Worm (Caenorhabditis elegans) whole organism, L3 larva: ENCODE results near the gene amx-1.

Experiments used
- R02D3.7 ChIP-seq: fragments of 150-350 bp; optimal IDR thresholded peaks from 2 replicates; lab custom pipeline; 2014; ENCODE audit warnings: missing biosample characterization, missing genetic modification characterization
- ZK546.5 ChIP-seq: sonication (generic microtip); optimal IDR thresholded peaks from 2 replicates; lab custom pipeline; 2017; ENCODE audit warnings: missing biosample characterization, missing genetic modification characterization
- ama-1 ChIP-seq: fragments of 150-350 bp; optimal IDR thresholded peaks from 2 replicates; lab custom pipeline; 2018
- ceh-28 ChIP-seq: fragments of 150-350 bp; optimal IDR thresholded peaks from 2 replicates; lab custom pipeline; 2014; ENCODE audit warnings: missing biosample characterization, missing genetic modification reagents, missing genetic modification characterization
- ceh-82 ChIP-seq: fragments of 150-350 bp; optimal IDR thresholded peaks from 2 replicates; lab custom pipeline; 2014; ENCODE audit warnings: missing biosample characterization, missing genetic modification characterization
- ceh-9 ChIP-seq: sonication (generic microtip); optimal IDR thresholded peaks from 2 replicates; lab custom pipeline; 2018; ENCODE audit warnings: missing biosample characterization, missing genetic modification characterization
- egl-27 ChIP-seq: sonication (generic microtip); optimal IDR thresholded peaks from 4 replicates; lab custom pipeline; 2017; ENCODE audit warnings: missing biosample characterization, missing genetic modification reagents, missing genetic modification characterization
- egl-5 ChIP-seq: fragments of 150-350 bp; optimal IDR thresholded peaks from 2 replicates; lab custom pipeline; 2017; ENCODE audit warnings: missing biosample characterization, missing genetic modification reagents, missing genetic modification characterization, inconsistent platforms
- elt-1 ChIP-seq: fragments of 150-350 bp; optimal IDR thresholded peaks from 2 replicates; lab custom pipeline; 2014; ENCODE audit warnings: missing biosample characterization, missing genetic modification characterization
- elt-2 ChIP-seq: sonication (generic microtip); optimal IDR thresholded peaks from 2 replicates; lab custom pipeline; 2016; ENCODE audit warnings: missing genetic modification reagents, mild to moderate bottlenecking, missing genetic modification characterization, missing compliant biosample characterization
- fkh-10 ChIP-seq: sonication (generic microtip); optimal IDR thresholded peaks from 2 replicates; lab custom pipeline; 2017; ENCODE audit warnings: missing biosample characterization, missing genetic modification reagents, missing genetic modification characterization
- fkh-2 ChIP-seq: fragments of 150-350 bp; optimal IDR thresholded peaks from 2 replicates; lab custom pipeline; 2014; ENCODE audit warnings: missing biosample characterization, missing genetic modification reagents, missing genetic modification characterization
- fos-1 ChIP-seq: fragments of 150-350 bp; optimal IDR thresholded peaks from 2 replicates; lab custom pipeline; 2014; ENCODE audit warnings: missing biosample characterization, missing genetic modification characterization
- hmg-11 ChIP-seq: sonication (generic microtip); optimal IDR thresholded peaks from 2 replicates; lab custom pipeline; 2016; ENCODE audit warnings: missing genetic modification characterization, missing compliant biosample characterization
- lin-15B ChIP-seq: fragments of 150-350 bp; optimal IDR thresholded peaks from 2 replicates; lab custom pipeline; 2014; ENCODE audit warnings: missing biosample characterization, missing genetic modification characterization
- lin-39 ChIP-seq: fragments of 150-350 bp; optimal IDR thresholded peaks from 2 replicates; lab custom pipeline; 2018; ENCODE audit warnings: missing biosample characterization, missing genetic modification reagents, missing genetic modification characterization
- lsy-12 ChIP-seq: sonication (generic microtip); optimal IDR thresholded peaks from 2 replicates; lab custom pipeline; 2016; ENCODE audit warnings: mild to moderate bottlenecking, missing genetic modification characterization, missing compliant biosample characterization
- nfya-1 ChIP-seq: sonication (generic microtip); optimal IDR thresholded peaks from 2 replicates; lab custom pipeline; 2017; ENCODE audit warnings: missing genetic modification characterization, mild to moderate bottlenecking, missing compliant biosample characterization, antibody characterized with exemption, moderate library complexity; ENCODE audit not compliant: insufficient read depth
- nhr-11 ChIP-seq: fragments of 150-350 bp; optimal IDR thresholded peaks from 2 replicates; lab custom pipeline; 2014; ENCODE audit warnings: missing biosample characterization, missing genetic modification characterization
- nhr-23 ChIP-seq: fragments of 150-350 bp; optimal IDR thresholded peaks from 2 replicates; lab custom pipeline; 2014; ENCODE audit warnings: missing biosample characterization, missing genetic modification reagents, missing genetic modification characterization
- nhr-237 ChIP-seq: fragments of 150-350 bp; optimal IDR thresholded peaks from 2 replicates; lab custom pipeline; 2014; ENCODE audit warnings: missing biosample characterization, missing genetic modification characterization
- nhr-25 ChIP-seq: sonication (generic microtip); optimal IDR thresholded peaks from 2 replicates; lab custom pipeline; 2017; ENCODE audit warnings: missing biosample characterization, missing genetic modification characterization
- nhr-28 ChIP-seq: fragments of 150-350 bp; optimal IDR thresholded peaks from 2 replicates; lab custom pipeline; 2014; ENCODE audit warnings: missing biosample characterization, missing genetic modification characterization
- nhr-43 ChIP-seq: sonication (generic microtip); optimal IDR thresholded peaks from 2 replicates; lab custom pipeline; 2016; ENCODE audit warnings: mild to moderate bottlenecking, missing genetic modification characterization, missing compliant biosample characterization; ENCODE audit not compliant: poor library complexity, severe bottlenecking
- nhr-77 ChIP-seq: fragments of 150-350 bp; optimal IDR thresholded peaks from 2 replicates; lab custom pipeline; 2014; ENCODE audit warnings: missing biosample characterization, missing genetic modification characterization
- pha-4 ChIP-seq: fragments of 150-350 bp; optimal IDR thresholded peaks from 2 replicates; lab custom pipeline; 2014; ENCODE audit warnings: missing biosample characterization, missing genetic modification reagents, missing genetic modification characterization
- pqm-1 ChIP-seq: fragments of 150-350 bp; optimal IDR thresholded peaks from 2 replicates; lab custom pipeline; 2017; ENCODE audit warnings: missing biosample characterization, missing genetic modification characterization, inconsistent platforms
- skn-1 ChIP-seq: fragments of 150-350 bp; optimal IDR thresholded peaks from 2 replicates; lab custom pipeline; 2014; ENCODE audit warnings: missing biosample characterization, missing genetic modification characterization
- tbx-2 ChIP-seq: sonication (generic microtip); optimal IDR thresholded peaks from 2 replicates; lab custom pipeline; 2016; ENCODE audit warnings: mild to moderate bottlenecking, missing genetic modification characterization, missing compliant biosample characterization
- unc-39 ChIP-seq: sonication (generic microtip); optimal IDR thresholded peaks from 4 replicates; lab custom pipeline; 2017; ENCODE audit warnings: missing biosample characterization, missing genetic modification characterization
- unc-62 ChIP-seq: fragments of 150-350 bp; sonication (generic microtip); optimal IDR thresholded peaks from 4 replicates; lab custom pipeline; 2014; ENCODE audit warnings: missing biosample characterization, missing genetic modification reagents, missing genetic modification characterization
- ztf-11 ChIP-seq: fragments of 150-350 bp; optimal IDR thresholded peaks from 2 replicates; lab custom pipeline; 2014; ENCODE audit warnings: missing biosample characterization, missing genetic modification characterization
- ztf-4 ChIP-seq: fragments of 150-350 bp; optimal IDR thresholded peaks from 2 replicates; lab custom pipeline; 2014; ENCODE audit warnings: missing biosample characterization, missing genetic modification characterization

The amx-1 gene

DNA sequence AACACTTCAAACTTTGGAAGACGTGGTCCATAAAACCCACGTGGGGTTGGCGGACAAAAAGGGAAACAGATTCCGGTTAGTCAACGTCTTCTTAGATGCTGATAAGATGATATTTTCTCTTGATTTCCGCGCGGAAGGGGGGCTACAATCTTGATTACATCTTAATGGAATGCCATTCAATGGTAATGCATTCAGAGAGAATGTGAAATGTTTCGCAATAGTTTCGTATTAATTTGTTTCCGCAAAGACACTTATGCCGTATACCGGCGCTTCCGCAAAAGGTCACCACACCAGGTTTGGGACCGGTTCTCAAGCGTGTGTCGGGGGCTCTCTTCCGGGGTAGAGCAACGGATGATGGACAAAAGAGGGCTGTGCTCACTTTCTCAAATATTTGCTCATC lies 52.3 kb downstream of the amx-1 start:
- TF ChIP-seq nhr-25 (tag; lab: Kevin White, UChicago) (peak; percentile 69), lin-39 (tag; lab: Kevin White, UChicago) (no peak), nhr-23 (tag; lab: Kevin White, UChicago) (no peak), nhr-237 (tag; lab: Kevin White, UChicago) (no peak)

DNA sequence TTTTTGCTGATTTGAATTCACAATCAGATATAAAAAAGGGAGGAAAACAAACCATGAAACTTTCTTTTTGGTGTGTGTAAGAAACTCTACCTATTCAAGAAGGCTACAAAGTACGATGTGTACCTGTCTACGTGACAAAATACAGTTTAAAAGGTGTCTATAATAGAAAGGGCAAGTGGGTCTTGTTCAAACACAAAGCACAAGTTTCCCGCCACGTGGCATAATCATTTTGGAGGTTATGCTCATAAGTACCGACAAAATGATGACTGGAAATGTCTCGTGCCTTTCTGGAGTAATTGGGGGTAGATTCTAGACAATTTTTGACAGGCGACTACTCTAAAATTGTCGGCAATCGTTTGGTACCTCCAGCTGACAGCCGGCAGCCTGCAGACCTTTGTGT lies 52.7 kb downstream of the amx-1 start:
- TF ChIP-seq elt-2 (tag; lab: Kevin White, UChicago) (peak; percentile 45), nhr-43 (no peak), pha-4 (tag; lab: Kevin White, UChicago) (peak; percentile 34), egl-5 (tag; lab: Kevin White, UChicago) (no peak)
- TF ChIP-seq, all 47 proteins: peak for 2

DNA sequence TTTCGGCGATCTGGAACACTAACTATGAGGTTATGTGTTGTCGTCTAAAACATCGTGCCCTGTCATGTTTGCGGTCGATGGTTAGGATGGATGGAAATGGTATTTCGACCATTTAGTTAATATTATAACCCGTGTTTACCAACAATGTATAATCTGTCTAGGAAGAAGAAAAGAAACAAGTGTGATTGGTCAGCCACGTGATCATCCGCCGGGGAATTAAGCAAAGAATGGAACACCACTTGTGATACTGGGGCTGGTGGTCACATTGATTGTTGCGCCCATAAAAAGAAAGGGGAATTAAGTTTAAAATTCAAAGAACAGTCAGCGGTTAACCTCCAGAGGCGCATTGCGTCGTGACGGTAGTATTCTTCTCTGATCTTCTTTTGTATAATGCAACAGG lies 53.4 kb downstream of the amx-1 start:
- TF ChIP-seq ceh-9 (tag; lab: Kevin White, UChicago) = no peak
- no peak for TF ChIP-seq egl-27 (tag; lab: Kevin White, UChicago)
- TF ChIP-seq unc-39 = no peak
- peak; percentile 56 for TF ChIP-seq egl-5 (tag; lab: Kevin White, UChicago)
- TF ChIP-seq fkh-2 (tag; lab: Kevin White, UChicago) = no peak
- TF ChIP-seq hmg-11 (tag; lab: Kevin White, UChicago) = no peak
- no peak for TF ChIP-seq R02D3.7 (tag; lab: Kevin White, UChicago)
- no peak for TF ChIP-seq nhr-77 (tag; lab: Kevin White, UChicago)
- peak; percentile 55 for TF ChIP-seq pha-4 (tag; lab: Kevin White, UChicago)
- TF ChIP-seq ztf-4 (tag; lab: Kevin White, UChicago) = no peak
- TF ChIP-seq nhr-25 (tag; lab: Kevin White, UChicago) = peak; percentile 69
- TF ChIP-seq fos-1 = no peak
- TF ChIP-seq ZK546.5 (tag; lab: Kevin White, UChicago) = no peak
- no peak for TF ChIP-seq nhr-11 (tag; lab: Kevin White, UChicago)
- TF ChIP-seq unc-62 = no peak
- TF ChIP-seq lsy-12 (tag; lab: Kevin White, UChicago) = no peak
- TF ChIP-seq skn-1 = no peak
- no peak for TF ChIP-seq nfya-1 (tag; lab: Kevin White, UChicago)
- TF ChIP-seq ceh-82 = no peak
- peak; percentile 53 for TF ChIP-seq nhr-43
- no peak for TF ChIP-seq lin-15B (tag; lab: Kevin White, UChicago)
- TF ChIP-seq lin-39 (tag; lab: Kevin White, UChicago) = no peak
- TF ChIP-seq nhr-28 (tag; lab: Kevin White, UChicago) = no peak
- TF ChIP-seq pqm-1 (tag; lab: Kevin White, UChicago) = no peak
- no peak for TF ChIP-seq fkh-10 (GFP tag; lab: Kevin White, UChicago)
- TF ChIP-seq tbx-2 (tag; lab: Kevin White, UChicago) = no peak
- TF ChIP-seq ama-1 (lab: Kevin White, UChicago) = no peak
- TF ChIP-seq elt-1 = no peak
- TF ChIP-seq nhr-23 (tag; lab: Kevin White, UChicago) = peak; percentile 43
- no peak for TF ChIP-seq ceh-28 (tag; lab: Kevin White, UChicago)
- no peak for TF ChIP-seq ztf-11
- peak; percentile 58 for TF ChIP-seq elt-2 (tag; lab: Kevin White, UChicago)
